Worm (Caenorhabditis elegans) whole organism, L4 larva: Measurements from ENCODE around the gene fbxa-84.

Experiments used
- D1046.2 ChIP-seq: fragments of 200-800 bp; sonication (Bioruptor generic); IDR thresholded peaks from 2 replicates; pipeline ENCODE4 v1.3.6; 2022; ENCODE audit warnings: missing genetic modification characterization, missing compliant biosample characterization
- Y48G9A.11 ChIP-seq: fragments of 200-800 bp; sonication (Bioruptor generic); IDR thresholded peaks from 2 replicates; pipeline ENCODE4 v1.3.6; 2022; ENCODE audit warnings: missing genetic modification reagents, missing genetic modification characterization, missing compliant biosample characterization
- ZK546.5 ChIP-seq, 2 experiments: sonication (generic microtip); optimal IDR thresholded peaks; 2 replicates each; lab custom pipeline; 2017; ENCODE audit warnings: missing biosample characterization in 2 of 2, missing genetic modification characterization in 2 of 2
- aha-1 ChIP-seq: fragments of 150-350 bp; peaks from one replicate; lab custom pipeline; 2014; ENCODE audit warnings: missing biosample characterization, missing genetic modification characterization
- arid-1 ChIP-seq: fragments of 200-800 bp; sonication (Bioruptor generic); conservative IDR thresholded peaks from 2 replicates; pipeline ENCODE4 v1.3.6; 2022; ENCODE audit warnings: missing genetic modification reagents, missing genetic modification characterization, missing compliant biosample characterization
- ceh-20 ChIP-seq: fragments of 200-800 bp; sonication (Bioruptor generic); IDR thresholded peaks from 2 replicates; pipeline ENCODE4 v1.3.6; 2022; ENCODE audit warnings: missing genetic modification reagents, missing genetic modification characterization, missing compliant biosample characterization
- ceh-28 ChIP-seq: fragments of 150-350 bp; optimal IDR thresholded peaks from 2 replicates; lab custom pipeline; 2014; ENCODE audit warnings: missing biosample characterization, missing genetic modification reagents, missing genetic modification characterization
- ceh-32 ChIP-seq: sonication (generic microtip); optimal IDR thresholded peaks from 2 replicates; lab custom pipeline; 2016; ENCODE audit warnings: mild to moderate bottlenecking, missing genetic modification characterization, missing compliant biosample characterization; ENCODE audit not compliant: poor library complexity
- cey-2 ChIP-seq: sonication (generic microtip); optimal IDR thresholded peaks from 3 replicates; lab custom pipeline; 2017; ENCODE audit warnings: missing genetic modification characterization, mild to moderate bottlenecking, missing compliant biosample characterization, antibody characterized with exemption, borderline replicate concordance; ENCODE audit not compliant: insufficient read depth
- dmd-6 ChIP-seq: fragments of 200-800 bp; sonication (Bioruptor generic); IDR thresholded peaks from 2 replicates; pipeline ENCODE4 v1.3.6; 2022; ENCODE audit warnings: missing genetic modification reagents, missing genetic modification characterization, missing compliant biosample characterization
- duxl-1 ChIP-seq: sonication (generic microtip); optimal IDR thresholded peaks from 2 replicates; lab custom pipeline; 2016; ENCODE audit warnings: mild to moderate bottlenecking, missing genetic modification characterization, moderate library complexity, missing compliant biosample characterization; ENCODE audit not compliant: poor library complexity
- dve-1 ChIP-seq: sonication (generic microtip); optimal IDR thresholded peaks from 2 replicates; lab custom pipeline; 2017; ENCODE audit warnings: antibody characterized with exemption, mild to moderate bottlenecking, missing genetic modification characterization, missing compliant biosample characterization; ENCODE audit not compliant: insufficient read depth
- egl-27 ChIP-seq: sonication (generic microtip); optimal IDR thresholded peaks from 3 replicates; lab custom pipeline; 2017; ENCODE audit warnings: missing biosample characterization, missing genetic modification reagents, missing genetic modification characterization
- egl-43 ChIP-seq: fragments of 200-800 bp; sonication (Bioruptor generic); IDR thresholded peaks from 2 replicates; pipeline ENCODE4 v1.3.6; 2022; ENCODE audit warnings: missing genetic modification reagents, missing genetic modification characterization, missing compliant biosample characterization
- hlh-11 ChIP-seq: fragments of 200-800 bp; sonication (Bioruptor generic); optimal IDR thresholded peaks from 2 replicates; lab custom pipeline; 2018; ENCODE audit warnings: mild to moderate bottlenecking, missing genetic modification characterization, missing compliant biosample characterization
- hlh-30 ChIP-seq: sonication (generic microtip); optimal IDR thresholded peaks from 2 replicates; lab custom pipeline; 2017; ENCODE audit warnings: antibody characterized with exemption, mild to moderate bottlenecking, missing genetic modification characterization, missing compliant biosample characterization; ENCODE audit not compliant: insufficient read depth
- lin-13 ChIP-seq: fragments of 150-350 bp; optimal IDR thresholded peaks from 2 replicates; lab custom pipeline; 2014; ENCODE audit warnings: missing biosample characterization, missing genetic modification reagents, missing genetic modification characterization
- lin-38 ChIP-seq: fragments of 200-800 bp; sonication (Bioruptor generic); IDR thresholded peaks from 2 replicates; pipeline ENCODE4 v1.3.6; 2022; ENCODE audit warnings: missing genetic modification reagents, missing genetic modification characterization, missing compliant biosample characterization
- lsy-2 ChIP-seq, 2 experiments: fragments of 150-350 bp in 1 of 2; sonication (generic microtip) in 1 of 2; optimal IDR thresholded peaks; 2 replicates each; lab custom pipeline; 2014 to 2017; ENCODE audit warnings: missing biosample characterization in 2 of 2, missing genetic modification characterization in 2 of 2
- mdt-29 ChIP-seq: fragments of 200-800 bp; sonication (Bioruptor generic); IDR thresholded peaks from 2 replicates; pipeline ENCODE4 v1.3.6; 2022; ENCODE audit warnings: missing genetic modification reagents, missing genetic modification characterization, missing compliant biosample characterization
- mes-2 ChIP-seq: sonication (generic microtip); optimal IDR thresholded peaks from 2 replicates; lab custom pipeline; 2016; ENCODE audit warnings: missing genotype, mild to moderate bottlenecking, missing genetic modification characterization, missing compliant biosample characterization; ENCODE audit not compliant: poor library complexity, severe bottlenecking
- mxl-3 ChIP-seq: fragments of 200-800 bp; sonication (Bioruptor generic); optimal IDR thresholded peaks from 2 replicates; lab custom pipeline; 2018; ENCODE audit warnings: mild to moderate bottlenecking, missing genetic modification characterization, missing compliant biosample characterization
- nhr-10 ChIP-seq: fragments of 150-350 bp; optimal IDR thresholded peaks from 2 replicates; lab custom pipeline; 2014; ENCODE audit warnings: missing biosample characterization, missing genetic modification characterization
- nhr-11 ChIP-seq: fragments of 150-350 bp; optimal IDR thresholded peaks from 2 replicates; lab custom pipeline; 2014; ENCODE audit warnings: missing biosample characterization, missing genetic modification characterization
- nhr-237 ChIP-seq: sonication (generic microtip); optimal IDR thresholded peaks from 2 replicates; lab custom pipeline; 2017; ENCODE audit warnings: missing biosample characterization, missing genetic modification characterization
- nhr-25 ChIP-seq: sonication (generic microtip); optimal IDR thresholded peaks from 2 replicates; lab custom pipeline; 2017; ENCODE audit warnings: missing genetic modification characterization, mild to moderate bottlenecking, missing compliant biosample characterization, antibody characterized with exemption, moderate library complexity, borderline replicate concordance; ENCODE audit not compliant: insufficient read depth
- nhr-6 ChIP-seq: fragments of 150-350 bp; optimal IDR thresholded peaks from 2 replicates; lab custom pipeline; 2014; ENCODE audit warnings: missing biosample characterization, missing genetic modification characterization
- tra-1 ChIP-seq: fragments of 200-800 bp; sonication (Bioruptor generic); IDR thresholded peaks from 2 replicates; pipeline ENCODE4 v1.3.6; 2022; ENCODE audit warnings: missing genetic modification reagents, missing genetic modification characterization, missing compliant biosample characterization
- unc-62 ChIP-seq, 3 experiments: fragments of 150-350 bp in 1 of 3; sonication (generic microtip); optimal IDR thresholded peaks in 2 of 3; peaks in 1 of 3; 1 replicate in 1 of 3; 2 replicates in 2 of 3; lab custom pipeline; 2014 to 2017; ENCODE audit warnings: missing biosample characterization in 3 of 3, missing genetic modification characterization in 3 of 3, missing genetic modification reagents in 3 of 3, missing genotype in 1 of 3
- zfp-3 ChIP-seq: fragments of 200-800 bp; sonication (Bioruptor generic); conservative IDR thresholded peaks from 2 replicates; pipeline ENCODE4 v1.3.6; 2022; ENCODE audit warnings: missing genetic modification reagents, missing genetic modification characterization, missing compliant biosample characterization
- zip-11 ChIP-seq: fragments of 200-800 bp; sonication (Bioruptor generic); IDR thresholded peaks from 2 replicates; pipeline ENCODE4 v1.3.6; 2022; ENCODE audit warnings: missing genetic modification characterization, missing compliant biosample characterization

The fbxa-84 gene

DNA sequence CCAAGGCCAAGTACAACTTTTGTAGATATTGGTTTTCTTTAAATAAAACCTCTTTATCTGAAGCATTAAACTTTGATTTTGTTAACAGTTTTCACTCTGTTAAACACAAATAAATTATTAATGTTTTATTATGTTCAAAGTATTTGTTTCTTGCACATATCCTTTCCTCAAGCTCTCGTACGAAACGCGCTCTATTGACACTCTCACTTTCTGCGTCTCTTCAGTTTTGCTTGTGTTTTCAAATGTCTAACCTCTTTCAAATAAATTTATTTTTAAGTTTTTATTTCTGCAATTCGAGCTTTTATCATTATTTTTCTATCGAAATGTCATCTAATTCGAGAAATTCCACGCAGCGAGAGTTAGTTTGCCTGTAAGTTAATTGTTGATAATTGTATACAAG is 38.4 kb upstream of the fbxa-84 start, which contains the start of gene K08F9.4 (continued):
- TF ChIP-seq mes-2 (tag; lab: Kevin White, UChicago) (peak; percentile 92), ceh-28 (tag; lab: Kevin White, UChicago) (no peak), cey-2 (no peak), nhr-11 (tag; lab: Kevin White, UChicago) (no peak), duxl-1 (peak; percentile 18), lsy-2 (tag; optimal IDR thresholded peaks at IDR 0.05; lab: Kevin White, UChicago) (no peak), D1046.2 (no peak), lin-13 (GFP tag; lab: Kevin White, UChicago) (peak; percentile 7), lin-38 (GFP tag; lab: Robert Waterston, UW) (peak; percentile 90)
- TF ChIP-seq, all 104 proteins: peak for 8

DNA sequence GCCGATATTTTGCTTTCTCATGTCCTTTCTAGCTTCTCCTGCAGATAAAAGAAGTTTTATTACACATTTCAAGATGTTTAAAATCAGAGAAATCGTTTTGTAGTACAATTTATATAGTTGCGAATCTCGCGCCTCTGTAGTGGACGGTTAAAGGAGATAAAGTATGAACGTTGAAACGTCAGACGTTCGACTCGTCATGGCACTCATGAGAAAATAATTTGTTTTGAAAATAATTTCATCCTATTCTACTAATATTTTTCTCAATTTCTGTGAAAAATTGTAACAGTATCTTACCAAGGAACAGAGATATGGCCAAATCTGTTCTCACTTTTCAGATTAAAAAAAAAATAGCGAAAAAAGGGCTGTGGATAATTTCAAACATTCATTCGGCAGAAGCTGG is 34.5 kb upstream of the fbxa-84 start, which contains the start of gene T09F5.20:
Gene T09F5.20, minus strand, starts transcription at position 101 of the 400 bp plus-strand sequence.
- no peak for TF ChIP-seq Y48G9A.11 (GFP tag; lab: Robert Waterston, UW)

DNA sequence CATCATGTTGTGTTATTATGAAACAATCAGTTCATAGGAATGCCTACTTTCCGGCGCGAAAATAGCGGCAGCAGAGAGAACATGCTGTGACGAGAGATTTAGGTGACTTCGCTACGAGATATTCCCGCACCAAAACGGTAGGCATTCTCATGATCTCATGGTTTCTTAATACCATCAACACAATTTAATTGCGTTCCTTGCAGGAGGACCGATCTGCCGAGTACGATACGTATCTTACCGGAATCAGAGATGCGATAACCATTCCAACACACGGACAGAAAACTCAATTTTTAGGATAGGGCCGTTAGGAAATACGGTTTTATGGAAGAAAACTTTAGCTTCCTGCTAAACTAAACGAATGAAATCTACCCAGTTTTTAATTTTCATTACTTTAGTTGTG is 33.4 kb upstream of the fbxa-84 start, which contains the start of gene T09F5.1:
Gene T09F5.1, plus strand, starts transcription at position 301 of the 400 bp plus-strand sequence.
- TF ChIP-seq mdt-29 (GFP tag; lab: Robert Waterston, UW) = no peak
- TF ChIP-seq ZK546.5 (tag; optimal IDR thresholded peaks at IDR 0.05; lab: Kevin White, UChicago) = no peak

DNA sequence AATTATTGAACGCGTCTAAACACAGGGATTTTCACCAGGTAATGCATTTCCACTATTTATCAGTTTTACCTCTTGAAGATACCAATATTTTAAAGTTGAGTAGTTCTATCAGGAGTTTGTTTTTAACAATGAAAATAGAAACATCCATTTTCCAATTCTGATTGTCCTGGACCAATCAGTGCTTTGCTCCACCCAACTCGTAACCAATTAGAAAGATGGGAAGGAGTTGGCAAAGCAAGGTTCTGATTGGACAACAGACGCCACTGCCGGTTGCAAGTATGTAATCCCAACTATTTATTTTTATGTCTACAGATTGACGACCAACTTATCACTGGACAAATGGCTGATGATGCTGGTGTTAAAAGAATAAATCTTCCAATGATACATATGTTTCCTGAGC is 32.1 kb upstream of the fbxa-84 start:
- no peak for TF ChIP-seq dmd-6 (GFP tag; lab: Robert Waterston, UW)
- TF ChIP-seq ceh-32 (tag; lab: Kevin White, UChicago) = no peak
- TF ChIP-seq ceh-20 (GFP tag; lab: Robert Waterston, UW) = no peak
- no peak for TF ChIP-seq dve-1 (tag; lab: Kevin White, UChicago)
- no peak for TF ChIP-seq mxl-3 (GFP tag; lab: Kevin White, UChicago)

DNA sequence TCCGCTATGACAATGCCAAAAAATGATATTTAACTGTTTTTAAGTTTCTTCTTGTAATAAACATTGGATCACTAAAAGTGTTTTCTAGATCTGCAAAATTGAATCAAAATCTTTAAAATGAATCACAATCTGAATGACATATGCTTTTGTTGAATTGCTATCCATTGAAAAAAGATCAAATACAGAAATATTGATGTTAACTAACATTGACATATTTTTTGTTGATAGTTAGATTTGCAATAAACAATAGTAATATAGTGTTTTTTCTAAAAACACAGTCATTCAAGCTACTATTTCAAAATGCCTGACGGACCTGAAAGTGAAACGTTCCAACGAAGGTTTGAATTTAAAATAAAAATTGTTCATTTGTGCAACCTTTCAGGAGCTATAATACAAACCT is 31.6 kb upstream of the fbxa-84 start, which contains the start of gene T09F5.2:
Gene T09F5.2, plus strand, starts transcription at position 301 of the 400 bp plus-strand sequence.
- TF ChIP-seq tra-1 (no peak), lin-13 (GFP tag; lab: Kevin White, UChicago) (no peak), mes-2 (tag; lab: Kevin White, UChicago) (no peak), arid-1 (GFP tag; lab: Robert Waterston, UW) (no peak), nhr-25 (no peak), hlh-30 (no peak), nhr-6 (tag; lab: Kevin White, UChicago) (no peak), nhr-237 (tag; lab: Kevin White, UChicago) (no peak), nhr-10 (tag; lab: Kevin White, UChicago) (no peak), zfp-3 (no peak), egl-43 (GFP tag; lab: Robert Waterston, UW) (no peak), zip-11 (no peak), nhr-11 (tag; lab: Kevin White, UChicago) (no peak), hlh-11 (tag; lab: Kevin White, UChicago) (no peak)

DNA sequence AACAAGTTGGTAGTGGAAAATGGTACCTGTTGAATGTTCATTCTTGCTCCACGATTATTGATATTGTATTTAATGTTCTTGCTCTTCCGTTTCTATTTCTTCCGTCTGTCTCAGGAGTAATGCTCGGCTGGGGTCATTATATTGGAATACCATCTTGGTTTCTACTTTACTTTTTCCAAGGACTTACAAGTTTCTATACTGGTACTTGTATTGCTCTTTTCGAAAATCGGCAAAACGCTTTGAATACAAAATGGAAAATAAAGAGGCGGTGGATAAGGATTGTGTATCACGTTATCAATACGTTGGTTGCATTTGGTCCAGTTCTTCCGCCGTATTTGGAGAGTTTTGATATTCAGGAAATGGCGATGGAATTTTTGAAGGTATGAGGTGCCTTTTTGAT is 30.2 kb upstream of the fbxa-84 start:
- no peak for TF ChIP-seq egl-27
- TF ChIP-seq unc-62 (GFP tag; optimal IDR thresholded peaks at IDR 0.05 in 1 of 2; lab: Kevin White, UChicago) = peak in 1 of 2 experiments; percentile 56
- no peak for TF ChIP-seq unc-62 (tag; optimal IDR thresholded peaks at IDR 0.05; lab: Kevin White, UChicago)
- peak; percentile 49 for TF ChIP-seq aha-1 (tag; lab: Kevin White, UChicago)
